Fruit fly (Drosophila melanogaster) whole organism, embryonic: ENCODE data around the gene Syx18.

Source experiments
- Abd-B ChIP-seq: fragments of 200-800 bp; sonication (Bioruptor generic); optimal IDR thresholded peaks from 2 replicates; lab custom pipeline; 2018; ENCODE audit warnings: missing biosample characterization, mild to moderate bottlenecking, missing genetic modification characterization, moderate library complexity
- Bdp1 ChIP-seq: fragments of 200-800 bp; sonication (Bioruptor generic); optimal IDR thresholded peaks from 3 replicates; lab custom pipeline; 2016; ENCODE audit warnings: missing biosample characterization, missing genetic modification characterization
- CG10209 ChIP-seq: fragments of 200-800 bp; sonication (Bioruptor generic); optimal IDR thresholded peaks from 3 replicates; lab custom pipeline; 2017; ENCODE audit warnings: missing biosample characterization, mild to moderate bottlenecking, missing genetic modification characterization, missing genetic modification reagents
- CG13123 ChIP-seq: fragments of 200-800 bp; sonication (Bioruptor generic); optimal IDR thresholded peaks from 2 replicates; lab custom pipeline; 2016; ENCODE audit warnings: missing biosample characterization, missing genetic modification characterization
- CG1647 ChIP-seq: fragments of 200-800 bp; sonication (Bioruptor generic); optimal IDR thresholded peaks from 3 replicates; lab custom pipeline; 2016; ENCODE audit warnings: missing biosample characterization, missing genetic modification characterization
- CG16779 ChIP-seq: fragments of 200-800 bp; sonication (Bioruptor generic); IDR thresholded peaks from 2 replicates; pipeline ENCODE4 v1.3.6; 2022; ENCODE audit warnings: missing biosample characterization, missing genetic modification characterization
- CG2120 ChIP-seq: fragments of 200-800 bp; sonication (Bioruptor generic); optimal IDR thresholded peaks from 3 replicates; lab custom pipeline; 2016; ENCODE audit warnings: missing biosample characterization, missing genetic modification characterization
- CG2712 ChIP-seq: fragments of 200-800 bp; optimal IDR thresholded peaks from 3 replicates; lab custom pipeline; 2019; ENCODE audit warnings: missing biosample characterization, mild to moderate bottlenecking, missing genetic modification characterization, moderate library complexity
- CG30403 ChIP-seq: fragments of 200-800 bp; sonication (Bioruptor generic); optimal IDR thresholded peaks from 3 replicates; lab custom pipeline; 2016; ENCODE audit warnings: missing biosample characterization, missing genetic modification characterization
- CG3065 ChIP-seq: fragments of 200-800 bp; sonication (Bioruptor generic); optimal IDR thresholded peaks from 2 replicates; lab custom pipeline; 2016; ENCODE audit warnings: missing biosample characterization, missing genetic modification characterization
- CG3281 ChIP-seq: fragments of 200-800 bp; sonication (Bioruptor generic); optimal IDR thresholded peaks from 3 replicates; lab custom pipeline; 2017; ENCODE audit warnings: missing biosample characterization, mild to moderate bottlenecking, missing genetic modification characterization
- CG43689 ChIP-seq: fragments of 200-800 bp; sonication (Bioruptor generic); IDR thresholded peaks from 2 replicates; pipeline ENCODE4 v1.3.6; 2022; ENCODE audit warnings: missing biosample characterization, missing genetic modification characterization
- CG4424 ChIP-seq: fragments of 200-800 bp; sonication (Bioruptor generic); optimal IDR thresholded peaks from 3 replicates; lab custom pipeline; 2016; ENCODE audit warnings: missing biosample characterization, missing genetic modification characterization
- CG5180 ChIP-seq: fragments of 200-800 bp; sonication (Bioruptor generic); optimal IDR thresholded peaks from 3 replicates; lab custom pipeline; 2017; ENCODE audit warnings: missing biosample characterization, missing genetic modification characterization, mild to moderate bottlenecking, moderate library complexity, missing genetic modification reagents
- CG6175 ChIP-seq: fragments of 200-800 bp; sonication (Bioruptor generic); IDR thresholded peaks from 3 replicates; pipeline ENCODE4 v1.3.6; 2022; ENCODE audit warnings: missing biosample characterization, missing genetic modification characterization
- CG6689 ChIP-seq: fragments of 200-800 bp; sonication (Bioruptor generic); IDR thresholded peaks from 2 replicates; pipeline ENCODE4 v1.3.6; 2022; ENCODE audit warnings: missing biosample characterization, missing genetic modification characterization
- CG6765 ChIP-seq: fragments of 200-800 bp; sonication (Bioruptor generic); optimal IDR thresholded peaks from 3 replicates; lab custom pipeline; 2017; ENCODE audit warnings: missing biosample characterization, mild to moderate bottlenecking, missing genetic modification characterization
- CG7786 ChIP-seq: fragments of 200-800 bp; sonication (Bioruptor generic); optimal IDR thresholded peaks from 2 replicates; lab custom pipeline; 2016; ENCODE audit warnings: missing biosample characterization, missing genetic modification characterization
- CG8089 ChIP-seq: fragments of 200-800 bp; sonication (Bioruptor generic); optimal IDR thresholded peaks from 3 replicates; lab custom pipeline; 2016; ENCODE audit warnings: missing biosample characterization, missing genetic modification characterization
- CG9797 ChIP-seq: fragments of 200-800 bp; sonication (Bioruptor generic); optimal IDR thresholded peaks from 3 replicates; lab custom pipeline; 2018; ENCODE audit warnings: missing biosample characterization, mild to moderate bottlenecking, missing genetic modification characterization
- CG9876 ChIP-seq: fragments of 200-800 bp; sonication (Bioruptor generic); optimal IDR thresholded peaks from 2 replicates; lab custom pipeline; 2016; ENCODE audit warnings: missing biosample characterization, missing genetic modification characterization
- D19A ChIP-seq: fragments of 200-800 bp; optimal IDR thresholded peaks from 3 replicates; lab custom pipeline; 2019; ENCODE audit warnings: missing biosample characterization, mild to moderate bottlenecking, missing genetic modification characterization, moderate library complexity
- E2f1 ChIP-seq: fragments of 200-800 bp; sonication (Bioruptor generic); IDR thresholded peaks from 2 replicates; pipeline ENCODE4 v1.3.6; 2022; ENCODE audit warnings: missing biosample characterization, missing genetic modification characterization
- HHEX ChIP-seq: fragments of 200-800 bp; sonication (Bioruptor generic); optimal IDR thresholded peaks from 3 replicates; lab custom pipeline; 2017; ENCODE audit warnings: missing biosample characterization, mild to moderate bottlenecking, missing genetic modification characterization, missing genetic modification reagents
- HmgD ChIP-seq: fragments of 200-800 bp; sonication (Bioruptor generic); optimal IDR thresholded peaks from 3 replicates; lab custom pipeline; 2016; ENCODE audit warnings: missing biosample characterization, missing genetic modification characterization
- Lim3 ChIP-seq: fragments of 200-800 bp; sonication (Bioruptor generic); IDR thresholded peaks from 2 replicates; pipeline ENCODE4 v1.3.6; 2022; ENCODE audit warnings: missing biosample characterization, missing genetic modification characterization
- NfI ChIP-seq: fragments of 200-800 bp; sonication (Bioruptor generic); optimal IDR thresholded peaks from 3 replicates; lab custom pipeline; 2018; ENCODE audit warnings: missing biosample characterization, mild to moderate bottlenecking, missing genetic modification characterization, moderate library complexity
- Ptx1 ChIP-seq: fragments of 200-800 bp; sonication (Bioruptor generic); IDR thresholded peaks from 2 replicates; pipeline ENCODE4 v1.3.6; 2022; ENCODE audit warnings: missing biosample characterization, missing genetic modification characterization
- Rfx ChIP-seq: fragments of 200-800 bp; sonication (Bioruptor generic); IDR thresholded peaks from 2 replicates; pipeline ENCODE4 v1.3.6; 2022; ENCODE audit warnings: missing biosample characterization, missing genetic modification characterization
- YL-1 ChIP-seq: fragments of 200-800 bp; sonication (Bioruptor generic); optimal IDR thresholded peaks from 3 replicates; lab custom pipeline; 2017; ENCODE audit warnings: missing biosample characterization, mild to moderate bottlenecking, missing genetic modification characterization
- al ChIP-seq: fragments of 200-800 bp; sonication (Bioruptor generic); IDR thresholded peaks from 2 replicates; pipeline ENCODE4 v1.3.6; 2022; ENCODE audit warnings: missing biosample characterization, missing genetic modification characterization
- amos ChIP-seq: fragments of 200-800 bp; sonication (Bioruptor generic); IDR thresholded peaks from 2 replicates; pipeline ENCODE4 v1.3.6; 2022; ENCODE audit warnings: missing biosample characterization, missing genetic modification characterization; ENCODE audit not compliant: partially characterized antibody
- bowl ChIP-seq: fragments of 200-800 bp; sonication (Bioruptor generic); IDR thresholded peaks from 2 replicates; pipeline ENCODE4 v1.3.6; 2022; ENCODE audit warnings: missing biosample characterization, missing genetic modification characterization
- caup ChIP-seq: fragments of 200-800 bp; sonication (Bioruptor generic); optimal IDR thresholded peaks from 3 replicates; lab custom pipeline; 2017; ENCODE audit warnings: missing biosample characterization, mild to moderate bottlenecking, missing genetic modification characterization, moderate library complexity; ENCODE audit not compliant: severe bottlenecking
- crol ChIP-seq: fragments of 200-800 bp; sonication (Bioruptor generic); IDR thresholded peaks from 2 replicates; pipeline ENCODE4 v1.3.6; 2022; ENCODE audit warnings: missing biosample characterization, missing genetic modification characterization
- disco-r ChIP-seq: fragments of 200-800 bp; sonication (Bioruptor generic); optimal IDR thresholded peaks from 2 replicates; lab custom pipeline; 2016; ENCODE audit warnings: missing biosample characterization, missing genetic modification characterization
- fd3F ChIP-seq: fragments of 200-800 bp; sonication (Bioruptor generic); optimal IDR thresholded peaks from 2 replicates; lab custom pipeline; 2018; ENCODE audit warnings: missing biosample characterization, mild to moderate bottlenecking, missing genetic modification characterization, moderate library complexity
- fd96Cb ChIP-seq: fragments of 200-800 bp; sonication (Bioruptor generic); optimal IDR thresholded peaks from 2 replicates; lab custom pipeline; 2018; ENCODE audit warnings: missing biosample characterization, mild to moderate bottlenecking, missing genetic modification characterization, moderate library complexity
- gro ChIP-seq: fragments of 200-800 bp; sonication (Bioruptor generic); optimal IDR thresholded peaks from 2 replicates; lab custom pipeline; 2016; ENCODE audit warnings: missing biosample characterization, missing genetic modification characterization
- gsb ChIP-seq: fragments of 200-800 bp; sonication (Bioruptor generic); IDR thresholded peaks from 2 replicates; pipeline ENCODE4 v1.3.6; 2022; ENCODE audit warnings: missing biosample characterization, missing genetic modification characterization
- insv ChIP-seq, 2 experiments: fragments of 200-800 bp; sonication (Bioruptor generic); optimal IDR thresholded peaks; 3 replicates each; lab custom pipeline; 2016 to 2018; ENCODE audit warnings: missing biosample characterization in 2 of 2, missing genetic modification characterization in 2 of 2
- ken ChIP-seq: fragments of 200-800 bp; sonication (Bioruptor generic); IDR thresholded peaks from 3 replicates; pipeline ENCODE4 v1.3.6; 2022; ENCODE audit warnings: missing biosample characterization, missing genetic modification characterization
- row ChIP-seq: fragments of 200-800 bp; sonication (Bioruptor generic); IDR thresholded peaks from 3 replicates; pipeline ENCODE4 v1.3.6; 2022; ENCODE audit warnings: missing biosample characterization, missing genetic modification characterization
- seq ChIP-seq: fragments of 200-800 bp; sonication (Bioruptor generic); IDR thresholded peaks from 2 replicates; pipeline ENCODE4 v1.3.6; 2022; ENCODE audit warnings: missing biosample characterization, missing genetic modification characterization
- sqz ChIP-seq: fragments of 200-800 bp; sonication (Bioruptor generic); optimal IDR thresholded peaks from 3 replicates; lab custom pipeline; 2018; ENCODE audit warnings: missing biosample characterization, mild to moderate bottlenecking, missing genetic modification characterization
- sr ChIP-seq: fragments of 200-800 bp; sonication (Bioruptor generic); IDR thresholded peaks from 3 replicates; pipeline ENCODE4 v1.3.6; 2022; ENCODE audit warnings: missing biosample characterization, missing genetic modification characterization
- tgo ChIP-seq: fragments of 200-800 bp; sonication (Bioruptor generic); IDR thresholded peaks from 3 replicates; pipeline ENCODE4 v1.3.6; 2022; ENCODE audit warnings: missing biosample characterization, missing genetic modification characterization
- toy ChIP-seq: fragments of 200-800 bp; sonication (Bioruptor generic); IDR thresholded peaks from 2 replicates; pipeline ENCODE4 v1.3.6; 2022; ENCODE audit warnings: missing biosample characterization, missing genetic modification characterization
- tx ChIP-seq: fragments of 200-800 bp; sonication (Bioruptor generic); optimal IDR thresholded peaks from 2 replicates; lab custom pipeline; 2016; ENCODE audit warnings: missing biosample characterization, missing genetic modification characterization
- unc-4 ChIP-seq: fragments of 200-800 bp; sonication (Bioruptor generic); IDR thresholded peaks from 2 replicates; pipeline ENCODE4 v1.3.6; 2022; ENCODE audit warnings: missing biosample characterization, missing genetic modification characterization; ENCODE audit not compliant: partially characterized antibody
- zfh2 ChIP-seq: fragments of 200-800 bp; sonication (Bioruptor generic); optimal IDR thresholded peaks from 2 replicates; lab custom pipeline; 2016; ENCODE audit warnings: missing biosample characterization, missing genetic modification characterization

Syx18 gene

dm6 chr3R:24626003-24626486, 683 bp upstream of the Syx18 start (continued):
- TF ChIP-seq CG4424 (GFP tag; lab: Kevin White, UChicago), result peak; percentile 37
- peak; percentile 38 for TF ChIP-seq CG7786 (GFP tag; lab: Kevin White, UChicago)
- no peak for TF ChIP-seq HmgD (GFP tag; lab: Kevin White, UChicago)
- TF ChIP-seq fd96Cb (tag; lab: Kevin White, UChicago), result peak; percentile 26
- TF ChIP-seq CG13123 (GFP tag; lab: Kevin White, UChicago), result no peak
- TF ChIP-seq D19A, result peak; percentile 95
- TF ChIP-seq gro (GFP tag; lab: Kevin White, UChicago), result no peak
- peak; percentile 3 for TF ChIP-seq CG1647 (GFP tag; lab: Kevin White, UChicago)
- no peak for TF ChIP-seq sr
- no peak for TF ChIP-seq Abd-B (GFP tag; lab: Kevin White, UChicago)
- peak; percentile 39 for TF ChIP-seq CG2120
- peak; percentile 42 for TF ChIP-seq CG3281 (GFP tag; lab: Kevin White, UChicago)
- TF ChIP-seq ken, result no peak
- no peak for TF ChIP-seq disco-r (GFP tag; lab: Kevin White, UChicago)
- peak; percentile 32 for TF ChIP-seq CG6765
- TF ChIP-seq seq (GFP tag; lab: Robert Waterston, UW), result peak; percentile 52; the same call in 1 of the 2 replicates
- peak; percentile 30; the same call in 1 of the 2 replicates for TF ChIP-seq CG6689 (GFP tag; lab: Robert Waterston, UW)
- no peak for TF ChIP-seq amos
- peak; percentile 14 for TF ChIP-seq CG8089
- TF ChIP-seq row, result peak; percentile 64
- peak; percentile 17; the same call in 1 of the 2 replicates for TF ChIP-seq Rfx
- TF ChIP-seq CG30403 (GFP tag; lab: Kevin White, UChicago), result peak; percentile 34
- TF ChIP-seq CG6175 (GFP tag; lab: Robert Waterston, UW), result no peak
- TF ChIP-seq CG5180 (GFP tag; lab: Kevin White, UChicago), result no peak
- no peak for TF ChIP-seq unc-4 (GFP tag; lab: Robert Waterston, UW)
- TF ChIP-seq toy (GFP tag; lab: Robert Waterston, UW), result no peak
- TF ChIP-seq bowl (GFP tag; lab: Robert Waterston, UW), result 0 out of 2 replicates have a peak, but pooled peaks have one; percentile 19
- peak; percentile 3 for TF ChIP-seq Bdp1 (GFP tag; lab: Kevin White, UChicago)
- TF ChIP-seq sqz (GFP tag; lab: Kevin White, UChicago), result no peak
- peak; percentile 21 for TF ChIP-seq CG2712 (tag; lab: Kevin White, UChicago)
- TF ChIP-seq YL-1, result no peak
- TF ChIP-seq zfh2 (GFP tag; lab: Kevin White, UChicago), result peak; percentile 46
- TF ChIP-seq CG16779 (GFP tag; lab: Robert Waterston, UW), result no peak
- TF ChIP-seq gsb (GFP tag; lab: Robert Waterston, UW), result 0 out of 2 replicates have a peak, but pooled peaks have one; percentile 49
- TF ChIP-seq Lim3 (GFP tag; lab: Robert Waterston, UW), result no peak
- TF ChIP-seq insv (GFP tag; optimal IDR thresholded peaks at IDR 0.05; lab: Kevin White, UChicago), result no peak
- peak; percentile 18 for TF ChIP-seq CG10209 (GFP tag; lab: Kevin White, UChicago)
- TF ChIP-seq Ptx1, result peak; percentile 70
- no peak for TF ChIP-seq tx (GFP tag; lab: Kevin White, UChicago)
- TF ChIP-seq NfI (GFP tag; lab: Kevin White, UChicago), result peak; percentile 32
- peak; percentile 37 for TF ChIP-seq fd3F (GFP tag; lab: Kevin White, UChicago)
- TF ChIP-seq CG9797 (GFP tag; lab: Kevin White, UChicago), result no peak
- TF ChIP-seq HHEX, result peak; percentile 50
- TF ChIP-seq CG3065 (GFP tag; lab: Kevin White, UChicago), result no peak
- TF ChIP-seq CG9876 (GFP tag; lab: Kevin White, UChicago), result no peak
- TF ChIP-seq tgo (GFP tag; lab: Robert Waterston, UW), result 0 out of 3 replicates have a peak, but pooled peaks have one; percentile 31
- TF ChIP-seq CG43689 (GFP tag; lab: Robert Waterston, UW), result peak; percentile 30; the same call in 1 of the 2 replicates
- TF ChIP-seq crol, result no peak
- peak; percentile 0 for TF ChIP-seq caup
- peak; percentile 34; the same call in 1 of the 2 replicates for TF ChIP-seq E2f1 (GFP tag; lab: Robert Waterston, UW)
- no peak for TF ChIP-seq al (GFP tag; lab: Robert Waterston, UW)
